ENCODE assay signal across 2 worm cellular contexts in genomic region chrX:2526078-2526477, ce11.
TF ChIP-seq lines count a peak whose summit lies in the region.

No protein-coding gene starts in this region.

TF ChIP-seq in whole organism, L4 larva, 104 proteins besides CTCF, POLR2A, EP300 and RAD21 (continues in another document):
- TF ChIP-seq lin-38 (GFP tag; IDR thresholded peaks at IDR 0.05; lab: Robert Waterston, UW): no peak; the same call in none of the 2 replicates
- TF ChIP-seq pqm-1 (tag; optimal IDR thresholded peaks at IDR 0.05; lab: Kevin White, UChicago): no peak
- TF ChIP-seq zag-1 (tag; optimal IDR thresholded peaks at IDR 0.05; lab: Kevin White, UChicago): no peak
- TF ChIP-seq lin-39 (tag; optimal IDR thresholded peaks at IDR 0.05; lab: Kevin White, UChicago): no peak
- TF ChIP-seq ama-1 (optimal IDR thresholded peaks at IDR 0.05; lab: Kevin White, UChicago): no peak
- no peak for TF ChIP-seq nhr-111 (GFP tag; optimal IDR thresholded peaks at IDR 0.05; lab: Kevin White, UChicago)
- TF ChIP-seq mdl-1 (tag; optimal IDR thresholded peaks at IDR 0.05; lab: Kevin White, UChicago): no peak
- TF ChIP-seq hmg-1.1 (GFP tag; IDR thresholded peaks at IDR 0.05; lab: Robert Waterston, UW): no peak
- no peak for TF ChIP-seq F10B5.3 (tag; optimal IDR thresholded peaks at IDR 0.05; lab: Kevin White, UChicago)
- peak; percentile 32; the same call in 1 of the 2 replicates for TF ChIP-seq ceh-44 (GFP tag; IDR thresholded peaks at IDR 0.05; lab: Robert Waterston, UW)
- TF ChIP-seq set-16 (GFP tag; IDR thresholded peaks at IDR 0.05; lab: Robert Waterston, UW): no peak
- 0 out of 2 replicates have a peak, but pooled peaks have one; percentile 9 for TF ChIP-seq F26F4.8 (GFP tag; conservative IDR thresholded peaks at IDR 0.05; lab: Robert Waterston, UW)
- TF ChIP-seq ces-1 (GFP tag; optimal IDR thresholded peaks at IDR 0.05; lab: Kevin White, UChicago): no peak
- no peak; the same call in 1 of the 2 replicates for TF ChIP-seq nhr-41 (GFP tag; IDR thresholded peaks at IDR 0.05; lab: Robert Waterston, UW)
- TF ChIP-seq madf-5 (GFP tag; IDR thresholded peaks at IDR 0.05; lab: Robert Waterston, UW): no peak
- peak in 1 of 2 experiments; percentile 8 for TF ChIP-seq daf-16 (GFP tag; optimal IDR thresholded peaks at IDR 0.05; lab: Kevin White, UChicago)
- peak; percentile 29 for TF ChIP-seq daf-16 (tag; optimal IDR thresholded peaks at IDR 0.05; lab: Kevin White, UChicago)
- TF ChIP-seq nhr-77 (tag; optimal IDR thresholded peaks at IDR 0.05; lab: Kevin White, UChicago): no peak
- TF ChIP-seq unc-39 (tag; optimal IDR thresholded peaks at IDR 0.05; lab: Kevin White, UChicago): no peak
- TF ChIP-seq lin-29 (GFP tag; IDR thresholded peaks at IDR 0.05; lab: Robert Waterston, UW): no peak
- TF ChIP-seq php-3 (GFP tag; IDR thresholded peaks at IDR 0.05; lab: Robert Waterston, UW): no peak
- no peak for TF ChIP-seq ceh-62 (tag; optimal IDR thresholded peaks at IDR 0.05; lab: Kevin White, UChicago)
- TF ChIP-seq hif-1 (tag; optimal IDR thresholded peaks at IDR 0.05; lab: Kevin White, UChicago): no peak
- TF ChIP-seq zip-2 (tag; optimal IDR thresholded peaks at IDR 0.05; lab: Kevin White, UChicago): no peak
- 0 out of 2 replicates have a peak, but pooled peaks have one; percentile 15 for TF ChIP-seq Y48G9A.11 (GFP tag; IDR thresholded peaks at IDR 0.05; lab: Robert Waterston, UW)
- TF ChIP-seq Y105C5A.15 (GFP tag; IDR thresholded peaks at IDR 0.05; lab: Robert Waterston, UW): no peak
- peak; percentile 27 for TF ChIP-seq duxl-1 (tag; optimal IDR thresholded peaks at IDR 0.05; lab: Kevin White, UChicago; ENCODE audit: poor library complexity)
- peak; percentile 52; the same call in 1 of the 2 replicates for TF ChIP-seq snpc-1.2 (GFP tag; IDR thresholded peaks at IDR 0.05; lab: Robert Waterston, UW)
- peak; percentile 44; the same call in 1 of the 2 replicates for TF ChIP-seq arid-1 (GFP tag; conservative IDR thresholded peaks at IDR 0.05; lab: Robert Waterston, UW)
- TF ChIP-seq ztf-7 (tag; optimal IDR thresholded peaks at IDR 0.05; lab: Kevin White, UChicago): no peak
- TF ChIP-seq fos-1 (tag; optimal IDR thresholded peaks at IDR 0.05; lab: Kevin White, UChicago): no peak
- 0 out of 2 replicates have a peak, but pooled peaks have one; percentile 32 for TF ChIP-seq vab-7 (GFP tag; IDR thresholded peaks at IDR 0.05; lab: Robert Waterston, UW)
- no peak for TF ChIP-seq lin-1 (GFP tag; IDR thresholded peaks at IDR 0.05; lab: Robert Waterston, UW)
- TF ChIP-seq tra-1 (GFP tag; IDR thresholded peaks at IDR 0.05; lab: Robert Waterston, UW): 0 out of 2 replicates have a peak, but pooled peaks have one; percentile 35
- TF ChIP-seq lim-7 (GFP tag; IDR thresholded peaks at IDR 0.05; lab: Robert Waterston, UW): peak; percentile 71
- TF ChIP-seq T26A8.4 (GFP tag; IDR thresholded peaks at IDR 0.05; lab: Robert Waterston, UW): no peak
- TF ChIP-seq pha-4 (GFP tag; IDR thresholded peaks at IDR 0.05; lab: Robert Waterston, UW): peak; percentile 76; the same call in 1 of the 2 replicates
- no peak for TF ChIP-seq pha-4 (tag; optimal IDR thresholded peaks at IDR 0.05; lab: Kevin White, UChicago)
- no peak for TF ChIP-seq sdz-12 (GFP tag; optimal IDR thresholded peaks at IDR 0.05; lab: Kevin White, UChicago)
- TF ChIP-seq attf-4 (tag; optimal IDR thresholded peaks at IDR 0.05; lab: Kevin White, UChicago): no peak
- TF ChIP-seq ceh-32 (tag; optimal IDR thresholded peaks at IDR 0.05; lab: Kevin White, UChicago; ENCODE audit: poor library complexity): no peak
- no peak for TF ChIP-seq egl-27 (tag; optimal IDR thresholded peaks at IDR 0.05; lab: Kevin White, UChicago)
- TF ChIP-seq egl-43 (GFP tag; IDR thresholded peaks at IDR 0.05; lab: Robert Waterston, UW): peak; percentile 47; the same call in 1 of the 2 replicates
- no peak for TF ChIP-seq F37D6.2 (tag; optimal IDR thresholded peaks at IDR 0.05; lab: Kevin White, UChicago)
- TF ChIP-seq ceh-28 (tag; optimal IDR thresholded peaks at IDR 0.05; lab: Kevin White, UChicago): no peak

TF ChIP-seq in whole organism, young adult, 124 proteins besides CTCF, POLR2A, EP300 and RAD21:
- TF ChIP-seq tbp1 (GFP tag; optimal IDR thresholded peaks at IDR 0.05; lab: Kevin White, UChicago) (peak; percentile 88), lin-26 (GFP tag; IDR thresholded peaks at IDR 0.05; lab: Robert Waterston, UW) (peak; percentile 74), ztf-25 (GFP tag; IDR thresholded peaks at IDR 0.05; lab: Robert Waterston, UW) (0 out of 2 replicates have a peak, but pooled peaks have one; percentile 50), snpc-1.3 (tag; optimal IDR thresholded peaks at IDR 0.05; lab: Kevin White, UChicago; ENCODE audit: insufficient read depth) (peak; percentile 61), attf-5 (GFP tag; optimal IDR thresholded peaks at IDR 0.05; lab: Kevin White, UChicago) (no peak), D2030.7 (GFP tag; IDR thresholded peaks at IDR 0.05; lab: Robert Waterston, UW) (peak; percentile 72), ama-1 (optimal IDR thresholded peaks at IDR 0.05; lab: Kevin White, UChicago) (no peak), ama-1 (GFP tag; optimal IDR thresholded peaks at IDR 0.05; lab: Kevin White, UChicago) (peak in 1 of 2 experiments; percentile 39), rec-8 (tag; optimal IDR thresholded peaks at IDR 0.05; lab: Kevin White, UChicago) (no peak), B0261.1 (tag; optimal IDR thresholded peaks at IDR 0.05; lab: Kevin White, UChicago) (peak; percentile 69), unc-130 (GFP tag; optimal IDR thresholded peaks at IDR 0.05; lab: Kevin White, UChicago) (no peak), lin-54 (GFP tag; optimal IDR thresholded peaks at IDR 0.05; lab: Kevin White, UChicago) (peak; percentile 24), pbrm-1 (GFP tag; IDR thresholded peaks at IDR 0.05; lab: Robert Waterston, UW) (peak; percentile 62; the same call in 1 of the 2 replicates), die-1 (tag; optimal IDR thresholded peaks at IDR 0.05; lab: Kevin White, UChicago) (peak; percentile 64), cebp-1 (GFP tag; IDR thresholded peaks at IDR 0.05; lab: Robert Waterston, UW) (no peak), cebp-1 (tag; optimal IDR thresholded peaks at IDR 0.05; lab: Kevin White, UChicago) (peak; percentile 17), rpc-1 (optimal IDR thresholded peaks at IDR 0.05; lab: Kevin White, UChicago) (peak; percentile 73), rpc-1 (tag; optimal IDR thresholded peaks at IDR 0.05; lab: Kevin White, UChicago) (peak; percentile 84), tbx-9 (tag; optimal IDR thresholded peaks at IDR 0.05; lab: Kevin White, UChicago; ENCODE audit: borderline replicate concordance) (no peak), F37B4.10 (GFP tag; IDR thresholded peaks at IDR 0.05; lab: Robert Waterston, UW) (no peak), mxl-1 (tag; optimal IDR thresholded peaks at IDR 0.05; lab: Kevin White, UChicago) (peak; percentile 29), Y56A3A.18 (GFP tag; IDR thresholded peaks at IDR 0.05; lab: Robert Waterston, UW) (0 out of 2 replicates have a peak, but pooled peaks have one; percentile 17), ztf-18 (tag; optimal IDR thresholded peaks at IDR 0.05; lab: Kevin White, UChicago) (peak; percentile 45), snpc-3.4 (tag; optimal IDR thresholded peaks at IDR 0.05; lab: Kevin White, UChicago) (peak; percentile 60), madf-10 (tag; optimal IDR thresholded peaks at IDR 0.05; lab: Kevin White, UChicago) (peak; percentile 8), nhr-90 (tag; optimal IDR thresholded peaks at IDR 0.05; lab: Kevin White, UChicago) (peak; percentile 38), hmg-1.2 (GFP tag; IDR thresholded peaks at IDR 0.05; lab: Robert Waterston, UW) (peak; percentile 47), dox-1 (GFP tag; IDR thresholded peaks at IDR 0.05; lab: Robert Waterston, UW) (0 out of 2 replicates have a peak, but pooled peaks have one; percentile 13), snpc-4 (GFP tag; optimal IDR thresholded peaks at IDR 0.05; lab: Kevin White, UChicago) (peak; percentile 31), snpc-4 (tag; optimal IDR thresholded peaks at IDR 0.05; lab: Kevin White, UChicago) (peak in 2 of 4 experiments; percentile 31 to 64), hlh-26 (GFP tag; conservative IDR thresholded peaks at IDR 0.05; lab: Robert Waterston, UW) (no peak), Y95B8A.8 (GFP tag; IDR thresholded peaks at IDR 0.05; lab: Robert Waterston, UW) (0 out of 2 replicates have a peak, but pooled peaks have one; percentile 46), ekl-4 (GFP tag; IDR thresholded peaks at IDR 0.05; lab: Robert Waterston, UW) (0 out of 2 replicates have a peak, but pooled peaks have one; percentile 22), aptf-2 (GFP tag; conservative IDR thresholded peaks at IDR 0.05; lab: Robert Waterston, UW) (no peak)

Comparison
In these comparisons a context has a peak if more than half of its experiments do, and no peak if none do; other contexts are left out.
1. Of the 7 proteins assayed by ChIP-seq in both whole organism, young adult and whole organism, L4 larva: peak only in whole organism, young adult: snpc-4; only in whole organism, L4 larva: none; in both: none; in neither: 4; mixed calls (peak in some experiments, not most) for 2.